Worm (Caenorhabditis elegans) whole organism, midembryonic: ENCODE data around the gene F13H8.1.

Experiments used
- cog-1 ChIP-seq: sonication (generic microtip); optimal IDR thresholded peaks from 2 replicates; lab custom pipeline; 2016; ENCODE audit warnings: missing genetic modification characterization, missing compliant biosample characterization
- flt-1 ChIP-seq: fragments of 200-800 bp; sonication (Bioruptor generic); IDR thresholded peaks from 2 replicates; pipeline ENCODE4 v1.3.6; 2022; ENCODE audit warnings: missing genetic modification characterization, missing compliant biosample characterization
- med-1 ChIP-seq: sonication (generic microtip); optimal IDR thresholded peaks from 2 replicates; lab custom pipeline; 2017; ENCODE audit warnings: missing genetic modification characterization, mild to moderate bottlenecking, missing compliant biosample characterization, antibody characterized with exemption, missing genetic modification reagents; ENCODE audit not compliant: insufficient read depth
- ref-1 ChIP-seq: fragments of 200-800 bp; sonication (Bioruptor generic); conservative IDR thresholded peaks from 2 replicates; pipeline ENCODE4 v1.3.6; 2022; ENCODE audit warnings: missing genetic modification reagents, missing genetic modification characterization, missing compliant biosample characterization
- tab-1 ChIP-seq: fragments of 200-800 bp; sonication (Bioruptor generic); IDR thresholded peaks from 2 replicates; pipeline ENCODE4 v1.3.6; 2022; ENCODE audit warnings: missing genetic modification characterization, missing compliant biosample characterization
- ztf-23 ChIP-seq: fragments of 200-800 bp; sonication (Bioruptor generic); IDR thresholded peaks from 2 replicates; pipeline ENCODE4 v1.3.6; 2022; ENCODE audit warnings: missing genetic modification reagents, missing genetic modification characterization, missing compliant biosample characterization

DNA sequence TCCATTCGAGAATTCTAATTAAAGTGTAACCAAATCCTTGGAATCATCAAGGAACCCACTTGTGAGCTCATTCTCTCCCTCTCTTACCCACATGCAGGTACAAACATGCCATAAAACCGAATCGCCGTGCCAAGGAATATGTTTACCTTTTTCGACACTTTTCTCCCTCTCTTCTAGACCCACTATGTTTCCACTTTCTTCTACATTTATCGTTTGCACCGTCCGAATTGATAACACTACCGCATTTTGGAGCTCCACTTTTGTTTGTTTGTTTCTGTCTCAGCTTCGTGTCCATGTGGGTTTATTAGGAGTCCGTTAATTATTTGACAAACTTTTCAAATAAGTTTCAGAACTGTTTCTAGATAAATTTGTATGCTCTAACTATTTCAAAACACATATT is 1.3 kb upstream of the F13H8.1 start:
- TF ChIP-seq tab-1 (GFP tag; lab: Robert Waterston, UW) (no peak), med-1 (GFP tag; lab: Kevin White, UChicago) (no peak), cog-1 (no peak), ref-1 (GFP tag; lab: Robert Waterston, UW) (no peak), ztf-23 (GFP tag; lab: Robert Waterston, UW) (no peak), flt-1 (GFP tag; lab: Robert Waterston, UW) (no peak)
